Fruit fly (Drosophila melanogaster) whole organism, wandering third instar larva: ENCODE measurements around the gene E2f2.

ENCODE experiments used
- Abd-B ChIP-seq: fragments of >200 bp; optimal IDR thresholded peaks from 2 replicates; lab custom pipeline; 2017; ENCODE audit warnings: missing biosample characterization, missing genetic modification characterization
- CG32264 ChIP-seq: fragments of 200-800 bp; sonication (Bioruptor generic); optimal IDR thresholded peaks from 2 replicates; lab custom pipeline; 2016; ENCODE audit warnings: missing biosample characterization, missing genetic modification characterization
- CG9705 ChIP-seq: fragments of 200-800 bp; sonication (Bioruptor generic); optimal IDR thresholded peaks from 2 replicates; lab custom pipeline; 2018; ENCODE audit warnings: missing biosample characterization, mild to moderate bottlenecking, missing genetic modification characterization
- CrebA ChIP-seq: fragments of 200-800 bp; sonication (Bioruptor generic); optimal IDR thresholded peaks from 2 replicates; lab custom pipeline; 2016; ENCODE audit warnings: missing biosample characterization, mild to moderate bottlenecking, missing genetic modification characterization, borderline replicate concordance
- Dfd ChIP-seq: fragments of >200 bp; optimal IDR thresholded peaks from 2 replicates; lab custom pipeline; 2017; ENCODE audit warnings: missing biosample characterization, missing genetic modification characterization
- Dif ChIP-seq: fragments of 200-275, 200-300 bp; sonication (Bioruptor generic); optimal IDR thresholded peaks from 2 replicates; lab custom pipeline; 2018; ENCODE audit warnings: missing biosample characterization, missing genetic modification characterization; ENCODE audit not compliant: partially characterized antibody
- GATAd ChIP-seq: sonication (Bioruptor generic); optimal IDR thresholded peaks from 2 replicates; lab custom pipeline; 2016; ENCODE audit warnings: missing biosample characterization, missing genetic modification characterization
- HLH106 ChIP-seq: fragments of 200-800 bp; optimal IDR thresholded peaks from 3 replicates; lab custom pipeline; 2019; ENCODE audit warnings: missing biosample characterization, mild to moderate bottlenecking, missing genetic modification characterization, moderate library complexity
- Hnf4 ChIP-seq: fragments of 200-800 bp; sonication (Bioruptor generic); optimal IDR thresholded peaks from 2 replicates; lab custom pipeline; 2016; ENCODE audit warnings: missing biosample characterization, mild to moderate bottlenecking, missing genetic modification characterization
- Hr78 ChIP-seq: fragments of >200 bp; optimal IDR thresholded peaks from 2 replicates; lab custom pipeline; 2017; ENCODE audit warnings: missing biosample characterization, missing genetic modification characterization
- Hr83 ChIP-seq: fragments of 200-300 bp; sonication (Bioruptor generic); optimal IDR thresholded peaks from 2 replicates; lab custom pipeline; 2016; ENCODE audit warnings: missing biosample characterization, mild to moderate bottlenecking, missing genetic modification characterization, moderate library complexity; ENCODE audit not compliant: poor library complexity, severe bottlenecking
- Jra ChIP-seq: sonication (Bioruptor generic); optimal IDR thresholded peaks from 2 replicates; lab custom pipeline; 2016; ENCODE audit warnings: missing biosample characterization, missing genetic modification characterization
- Mio ChIP-seq: sonication (Bioruptor generic); optimal IDR thresholded peaks from 2 replicates; lab custom pipeline; 2016; ENCODE audit warnings: missing biosample characterization, missing genetic modification characterization
- Myc ChIP-seq: fragments of >200 bp; optimal IDR thresholded peaks from 2 replicates; lab custom pipeline; 2017
- N ChIP-seq: fragments of >200 bp; optimal IDR thresholded peaks from 2 replicates; lab custom pipeline; 2018; ENCODE audit warnings: missing biosample characterization, missing external identifiers, missing genetic modification characterization
- OdsH ChIP-seq: fragments of 200-800 bp; sonication (Bioruptor generic); optimal IDR thresholded peaks from 2 replicates; lab custom pipeline; 2016; ENCODE audit warnings: missing biosample characterization, mild to moderate bottlenecking, missing genetic modification characterization
- Rel ChIP-seq, 2 experiments: fragments of 200-800 bp; sonication (Bioruptor generic) in 1 of 2; optimal IDR thresholded peaks; 2 replicates in 1 of 2; 3 replicates in 1 of 2; lab custom pipeline; 2016 to 2019; ENCODE audit warnings: mild to moderate bottlenecking in 2 of 2, missing biosample characterization in 2 of 2, missing genetic modification characterization in 2 of 2, moderate library complexity in 1 of 2
- Sp1 ChIP-seq: fragments of 200-800 bp; sonication (Bioruptor generic); optimal IDR thresholded peaks from 3 replicates; lab custom pipeline; 2019; ENCODE audit warnings: missing biosample characterization, mild to moderate bottlenecking, missing genetic modification characterization, moderate library complexity
- Vsx2 ChIP-seq: fragments of 200-300, 225-300 bp; sonication (Bioruptor generic); optimal IDR thresholded peaks from 2 replicates; lab custom pipeline; 2018; ENCODE audit warnings: missing biosample characterization, missing genetic modification characterization; ENCODE audit not compliant: partially characterized antibody
- br ChIP-seq: fragments of 200-800 bp; sonication (Bioruptor generic); optimal IDR thresholded peaks from 2 replicates; lab custom pipeline; 2016; ENCODE audit warnings: missing biosample characterization, missing genetic modification characterization
- brk ChIP-seq: fragments of 200-800 bp; sonication (Bioruptor generic); optimal IDR thresholded peaks from 2 replicates; lab custom pipeline; 2016; ENCODE audit warnings: missing biosample characterization, mild to moderate bottlenecking, missing genetic modification characterization
- dl ChIP-seq, 2 experiments: fragments of 175-275, 200-275 bp in 1 of 2; fragments of 200-275 bp in 1 of 2; sonication (Bioruptor generic); optimal IDR thresholded peaks; lab custom pipeline; 2018; ENCODE audit warnings: mild to moderate bottlenecking in 2 of 2, missing biosample characterization in 2 of 2, missing genetic modification characterization in 2 of 2, moderate library complexity in 2 of 2; ENCODE audit not compliant: partially characterized antibody in 2 of 2, insufficient read depth in 1 of 2
- dmrt93B ChIP-seq: fragments of 200-800 bp; sonication (Bioruptor generic); optimal IDR thresholded peaks from 2 replicates; lab custom pipeline; 2018; ENCODE audit warnings: missing biosample characterization, mild to moderate bottlenecking, missing genetic modification characterization
- dsf ChIP-seq: sonication (Bioruptor generic); optimal IDR thresholded peaks from 2 replicates; lab custom pipeline; 2016; ENCODE audit warnings: missing biosample characterization, missing genetic modification characterization, borderline replicate concordance
- ey ChIP-seq: fragments of 200-800 bp; sonication (Bioruptor generic); optimal IDR thresholded peaks from 2 replicates; lab custom pipeline; 2016; ENCODE audit warnings: missing biosample characterization, missing genetic modification characterization
- foxo ChIP-seq, 2 experiments: fragments of 200-800 bp; sonication (Bioruptor generic); optimal IDR thresholded peaks; 2 replicates in 1 of 2; 3 replicates in 1 of 2; lab custom pipeline; 2016 to 2017; ENCODE audit warnings: missing biosample characterization in 2 of 2, missing genetic modification characterization in 2 of 2
- fru ChIP-seq: fragments of 200-800 bp; sonication (Bioruptor generic); optimal IDR thresholded peaks from 3 replicates; lab custom pipeline; 2016; ENCODE audit warnings: missing biosample characterization, mild to moderate bottlenecking, missing genetic modification characterization
- h ChIP-seq: fragments of 200-800 bp; sonication (Bioruptor generic); optimal IDR thresholded peaks from 3 replicates; lab custom pipeline; 2016; ENCODE audit warnings: missing biosample characterization, mild to moderate bottlenecking, missing genetic modification characterization
- jim ChIP-seq: fragments of 175-275, 200-325 bp; sonication (Bioruptor generic); optimal IDR thresholded peaks from 2 replicates; lab custom pipeline; 2016; ENCODE audit warnings: missing biosample characterization, mild to moderate bottlenecking, missing genetic modification characterization
- lola ChIP-seq: fragments of >200 bp; optimal IDR thresholded peaks from 2 replicates; lab custom pipeline; 2017; ENCODE audit warnings: missing biosample characterization, missing genetic modification characterization
- pan ChIP-seq: fragments of >200 bp; optimal IDR thresholded peaks from 2 replicates; lab custom pipeline; 2017
- psq ChIP-seq: fragments of 200-800 bp; sonication (Bioruptor generic); optimal IDR thresholded peaks from 3 replicates; lab custom pipeline; 2017; ENCODE audit warnings: missing biosample characterization, mild to moderate bottlenecking, missing genetic modification characterization, moderate library complexity
- rgr ChIP-seq: fragments of 200-800 bp; sonication (Bioruptor generic); optimal IDR thresholded peaks from 3 replicates; lab custom pipeline; 2016; ENCODE audit warnings: missing biosample characterization, mild to moderate bottlenecking, missing genetic modification characterization
- sage ChIP-seq: fragments of 200-800 bp; sonication (Bioruptor generic); optimal IDR thresholded peaks from 2 replicates; lab custom pipeline; 2016; ENCODE audit warnings: missing biosample characterization, mild to moderate bottlenecking, missing genetic modification characterization
- sv ChIP-seq: fragments of 200-800 bp; sonication (Bioruptor generic); optimal IDR thresholded peaks from 3 replicates; lab custom pipeline; 2016; ENCODE audit warnings: missing biosample characterization, missing genetic modification characterization
- tai ChIP-seq: sonication (Bioruptor generic); optimal IDR thresholded peaks from 2 replicates; lab custom pipeline; 2016; ENCODE audit warnings: missing biosample characterization, missing genetic modification characterization
- usp ChIP-seq: fragments of >200 bp; optimal IDR thresholded peaks from 2 replicates; lab custom pipeline; 2017; ENCODE audit warnings: missing biosample characterization, missing genetic modification characterization
- woc ChIP-seq: sonication (Bioruptor generic); optimal IDR thresholded peaks from 2 replicates; lab custom pipeline; 2016; ENCODE audit warnings: missing biosample characterization, mild to moderate bottlenecking, missing genetic modification characterization

The E2f2 gene

dm6 chr2L:21162875-21163274 lies 6.3 kb upstream of the E2f2 start, which contains the start of gene Nbr:
Nbr (minus strand) TSS chr2L:21163083.
- TF ChIP-seq rgr: peak; percentile 35
- TF ChIP-seq CrebA (GFP tag; lab: Kevin White, UChicago): no peak
- no peak for TF ChIP-seq lola (GFP tag; lab: Kevin White, UChicago)
- TF ChIP-seq Dif (GFP tag; lab: Kevin White, UChicago): peak; percentile 58
- peak; percentile 49 for TF ChIP-seq Hr83 (GFP tag; lab: Kevin White, UChicago)
- TF ChIP-seq Rel (GFP tag; optimal IDR thresholded peaks at IDR 0.05; lab: Kevin White, UChicago): no peak
- TF ChIP-seq Rel (tag; optimal IDR thresholded peaks at IDR 0.05; lab: Kevin White, UChicago): peak; percentile 13

- peak; percentile 91 for TF ChIP-seq CG9705 (GFP tag; lab: Kevin White, UChicago)
- TF ChIP-seq woc (GFP tag; lab: Kevin White, UChicago): peak; percentile 77
- TF ChIP-seq tai (GFP tag; lab: Kevin White, UChicago): no peak
- TF ChIP-seq N (GFP tag; lab: Kevin White, UChicago): no peak
- TF ChIP-seq brk (GFP tag; lab: Kevin White, UChicago): no peak
- peak; percentile 92 for TF ChIP-seq Jra (GFP tag; lab: Kevin White, UChicago)
- no peak for TF ChIP-seq Myc (lab: Kevin White, UChicago)
- no peak for TF ChIP-seq Vsx2 (GFP tag; lab: Kevin White, UChicago)
- peak; percentile 93 for TF ChIP-seq br (GFP tag; lab: Kevin White, UChicago)
- TF ChIP-seq Hnf4 (GFP tag; lab: Kevin White, UChicago): peak; percentile 97
- TF ChIP-seq fru (GFP tag; lab: Kevin White, UChicago): peak; percentile 94
- no peak for TF ChIP-seq usp (GFP tag; lab: Kevin White, UChicago)
- TF ChIP-seq pan (lab: Kevin White, UChicago): no peak
- TF ChIP-seq OdsH: peak; percentile 94
- TF ChIP-seq Hr78 (GFP tag; lab: Kevin White, UChicago): no peak
- peak; percentile 81 to 98 for TF ChIP-seq foxo (GFP tag; optimal IDR thresholded peaks at IDR 0.05; lab: Kevin White, UChicago)
- peak; percentile 79 for TF ChIP-seq sv (GFP tag; lab: Kevin White, UChicago)
- no peak for TF ChIP-seq Abd-B (GFP tag; lab: Kevin White, UChicago)
- TF ChIP-seq h: peak; percentile 96
- no peak for TF ChIP-seq Dif (GFP tag; lab: Kevin White, UChicago)
- no peak for TF ChIP-seq lola (GFP tag; lab: Kevin White, UChicago)
- peak; percentile 82 for TF ChIP-seq dmrt93B (GFP tag; lab: Kevin White, UChicago)
- TF ChIP-seq Sp1: peak; percentile 95
- peak; percentile 94 for TF ChIP-seq ey (GFP tag; lab: Kevin White, UChicago)
- no peak for TF ChIP-seq Rel (GFP tag; optimal IDR thresholded peaks at IDR 0.05; lab: Kevin White, UChicago)
- peak; percentile 83 for TF ChIP-seq Rel (tag; optimal IDR thresholded peaks at IDR 0.05; lab: Kevin White, UChicago)
- TF ChIP-seq GATAd (GFP tag; lab: Kevin White, UChicago): no peak
- no peak for TF ChIP-seq CrebA (GFP tag; lab: Kevin White, UChicago)
- TF ChIP-seq Dfd (GFP tag; lab: Kevin White, UChicago): no peak
- TF ChIP-seq dsf (GFP tag; lab: Kevin White, UChicago): peak; percentile 89
- no peak for TF ChIP-seq sage (GFP tag; lab: Kevin White, UChicago)
- TF ChIP-seq HLH106 (tag; lab: Kevin White, UChicago): peak; percentile 96
- peak; percentile 85 for TF ChIP-seq Hr83 (GFP tag; lab: Kevin White, UChicago)
- TF ChIP-seq rgr: peak; percentile 97
- TF ChIP-seq CG32264 (GFP tag; lab: Kevin White, UChicago): peak; percentile 73
- no peak for TF ChIP-seq dl (GFP tag; optimal IDR thresholded peaks at IDR 0.05; lab: Kevin White, UChicago; ENCODE audit: insufficient read depth in 1 of 2, partially characterized antibody in 2 of 2)
- peak; percentile 72 for TF ChIP-seq Mio (GFP tag; lab: Kevin White, UChicago)
- TF ChIP-seq psq (GFP tag; lab: Kevin White, UChicago): peak; percentile 93
- no peak for TF ChIP-seq jim (GFP tag; lab: Kevin White, UChicago)
Observed at dm6 chr2L:21158554-21158953, 2.0 kb upstream of the E2f2 start, which contains the start of the genes Coq3 and Pld3. Coq3 (minus strand) TSS chr2L:21158611. Pld3 (plus strand) TSS chr2L:21158847.
